Worm (Caenorhabditis elegans) whole organism, L4 larva: ENCODE results near the gene latd-1.

ENCODE experiments used
- Y105C5A.15 ChIP-seq: fragments of 200-800 bp; sonication (Bioruptor generic); IDR thresholded peaks from 2 replicates; pipeline ENCODE4 v1.3.6; 2022; ENCODE audit warnings: missing genetic modification characterization, missing compliant biosample characterization
- Y5F2A.4 ChIP-seq: fragments of 200-800 bp; sonication (Bioruptor generic); optimal IDR thresholded peaks from 2 replicates; lab custom pipeline; 2018; ENCODE audit warnings: mild to moderate bottlenecking, missing genetic modification characterization, missing compliant biosample characterization
- Y75B8A.6 ChIP-seq: fragments of 200-800 bp; sonication (Bioruptor generic); IDR thresholded peaks from 2 replicates; pipeline ENCODE4 v1.3.6; 2022; ENCODE audit warnings: missing genetic modification reagents, missing genetic modification characterization, missing compliant biosample characterization
- ZK337.2 ChIP-seq: fragments of 200-800 bp; sonication (Bioruptor generic); IDR thresholded peaks from 2 replicates; pipeline ENCODE4 v1.3.6; 2022; ENCODE audit warnings: missing genetic modification reagents, missing genetic modification characterization, missing compliant biosample characterization
- aha-1 ChIP-seq: fragments of 150-350 bp; peaks from one replicate; lab custom pipeline; 2014; ENCODE audit warnings: missing biosample characterization, missing genetic modification characterization
- attf-4 ChIP-seq: sonication (generic microtip); optimal IDR thresholded peaks from 3 replicates; lab custom pipeline; 2017; ENCODE audit warnings: missing biosample characterization, missing genetic modification characterization
- ceh-32 ChIP-seq: sonication (generic microtip); optimal IDR thresholded peaks from 2 replicates; lab custom pipeline; 2016; ENCODE audit warnings: mild to moderate bottlenecking, missing genetic modification characterization, missing compliant biosample characterization; ENCODE audit not compliant: poor library complexity
- ces-1 ChIP-seq: fragments of 150-350 bp; sonication (generic microtip); optimal IDR thresholded peaks from 4 replicates; lab custom pipeline; 2014; ENCODE audit warnings: missing biosample characterization, missing genetic modification reagents, missing genetic modification characterization
- cey-2 ChIP-seq: sonication (generic microtip); optimal IDR thresholded peaks from 3 replicates; lab custom pipeline; 2017; ENCODE audit warnings: missing genetic modification characterization, mild to moderate bottlenecking, missing compliant biosample characterization, antibody characterized with exemption, borderline replicate concordance; ENCODE audit not compliant: insufficient read depth
- daf-12 ChIP-seq: fragments of 150-350 bp; optimal IDR thresholded peaks from 2 replicates; lab custom pipeline; 2014; ENCODE audit warnings: missing biosample characterization, missing genetic modification reagents, missing genetic modification characterization
- daf-16 ChIP-seq, 3 experiments: sonication (generic microtip); optimal IDR thresholded peaks; 2 replicates each; lab custom pipeline; 2016 to 2017; ENCODE audit warnings: missing genetic modification characterization in 3 of 3, missing genetic modification reagents in 3 of 3, mild to moderate bottlenecking in 2 of 3, missing compliant biosample characterization in 2 of 3, missing biosample characterization in 1 of 3, moderate library complexity in 1 of 3
- daf-19 ChIP-seq: fragments of 200-800 bp; sonication (Bioruptor generic); conservative IDR thresholded peaks from 2 replicates; pipeline ENCODE4 v1.3.6; 2022; ENCODE audit warnings: missing genetic modification characterization, missing compliant biosample characterization
- fkh-10 ChIP-seq: fragments of 150-350 bp; optimal IDR thresholded peaks from 2 replicates; lab custom pipeline; 2014; ENCODE audit warnings: missing biosample characterization, missing genetic modification reagents, missing genetic modification characterization
- fos-1 ChIP-seq: fragments of 150-350 bp; optimal IDR thresholded peaks from 2 replicates; lab custom pipeline; 2014; ENCODE audit warnings: missing biosample characterization, missing genetic modification characterization
- hif-1 ChIP-seq, 2 experiments: sonication (generic microtip); optimal IDR thresholded peaks; 2 replicates each; lab custom pipeline; 2016 to 2017; ENCODE audit warnings: missing compliant biosample characterization in 2 of 2, missing genetic modification characterization in 2 of 2, missing genetic modification reagents in 2 of 2, missing genotype in 2 of 2, mild to moderate bottlenecking in 1 of 2
- hlh-11 ChIP-seq: fragments of 200-800 bp; sonication (Bioruptor generic); optimal IDR thresholded peaks from 2 replicates; lab custom pipeline; 2018; ENCODE audit warnings: mild to moderate bottlenecking, missing genetic modification characterization, missing compliant biosample characterization
- lin-29 ChIP-seq: fragments of 200-800 bp; sonication (Bioruptor generic); IDR thresholded peaks from 2 replicates; pipeline ENCODE4 v1.3.6; 2022; ENCODE audit warnings: missing genetic modification reagents, missing genetic modification characterization, missing compliant biosample characterization
- lin-39 ChIP-seq: fragments of 150-350 bp; optimal IDR thresholded peaks from 2 replicates; lab custom pipeline; 2014; ENCODE audit warnings: missing biosample characterization, missing genetic modification reagents, missing genetic modification characterization
- madf-5 ChIP-seq, 2 experiments: fragments of 200-800 bp; sonication (Bioruptor generic); IDR thresholded peaks; 2 replicates each; pipeline ENCODE4 v1.3.6; 2022; ENCODE audit warnings: missing compliant biosample characterization in 2 of 2, missing genetic modification characterization in 2 of 2
- mdl-1 ChIP-seq, 2 experiments: fragments of 150-350 bp in 1 of 2; sonication (generic microtip) in 1 of 2; optimal IDR thresholded peaks; 2 replicates each; lab custom pipeline; 2014 to 2017; ENCODE audit warnings: missing biosample characterization in 2 of 2, missing genetic modification characterization in 2 of 2
- mep-1 ChIP-seq: fragments of 150-350 bp; sonication (generic microtip); optimal IDR thresholded peaks from 3 replicates; lab custom pipeline; 2014; ENCODE audit warnings: missing biosample characterization, missing genetic modification characterization
- mxl-3 ChIP-seq: fragments of 200-800 bp; sonication (Bioruptor generic); optimal IDR thresholded peaks from 2 replicates; lab custom pipeline; 2018; ENCODE audit warnings: mild to moderate bottlenecking, missing genetic modification characterization, missing compliant biosample characterization
- nhr-10 ChIP-seq: fragments of 150-350 bp; optimal IDR thresholded peaks from 2 replicates; lab custom pipeline; 2014; ENCODE audit warnings: missing biosample characterization, missing genetic modification characterization
- nhr-11 ChIP-seq: fragments of 150-350 bp; optimal IDR thresholded peaks from 2 replicates; lab custom pipeline; 2014; ENCODE audit warnings: missing biosample characterization, missing genetic modification characterization
- nhr-111 ChIP-seq: fragments of 200-800 bp; sonication (Bioruptor generic); optimal IDR thresholded peaks from 2 replicates; lab custom pipeline; 2018; ENCODE audit warnings: mild to moderate bottlenecking, missing genetic modification characterization, missing compliant biosample characterization
- nhr-25 ChIP-seq: sonication (generic microtip); optimal IDR thresholded peaks from 2 replicates; lab custom pipeline; 2017; ENCODE audit warnings: missing genetic modification characterization, mild to moderate bottlenecking, missing compliant biosample characterization, antibody characterized with exemption, moderate library complexity, borderline replicate concordance; ENCODE audit not compliant: insufficient read depth
- nhr-48 ChIP-seq: sonication (generic microtip); optimal IDR thresholded peaks from 2 replicates; lab custom pipeline; 2016; ENCODE audit warnings: mild to moderate bottlenecking, missing genetic modification characterization, missing compliant biosample characterization
- nhr-6 ChIP-seq: fragments of 150-350 bp; optimal IDR thresholded peaks from 2 replicates; lab custom pipeline; 2014; ENCODE audit warnings: missing biosample characterization, missing genetic modification characterization
- nhr-76 ChIP-seq: fragments of 150-350 bp; optimal IDR thresholded peaks from 2 replicates; lab custom pipeline; 2014; ENCODE audit warnings: missing biosample characterization, missing genetic modification characterization
- pqm-1 ChIP-seq: sonication (generic microtip); optimal IDR thresholded peaks from 2 replicates; lab custom pipeline; 2017; ENCODE audit warnings: missing biosample characterization, missing genetic modification characterization
- rbr-2 ChIP-seq: sonication (generic microtip); optimal IDR thresholded peaks from 2 replicates; lab custom pipeline; 2016; ENCODE audit warnings: missing genotype, missing genetic modification characterization, missing compliant biosample characterization
- skn-1 ChIP-seq: fragments of 150-350 bp; optimal IDR thresholded peaks from 2 replicates; lab custom pipeline; 2014; ENCODE audit warnings: missing biosample characterization, missing genetic modification characterization
- snpc-4 ChIP-seq: fragments of 150-350 bp; optimal IDR thresholded peaks from 2 replicates; lab custom pipeline; 2014; ENCODE audit warnings: missing biosample characterization, missing genetic modification characterization
- spr-1 ChIP-seq: sonication (generic microtip); optimal IDR thresholded peaks from 2 replicates; lab custom pipeline; 2016; ENCODE audit warnings: mild to moderate bottlenecking, missing genetic modification characterization, missing compliant biosample characterization
- zag-1 ChIP-seq: fragments of 150-350 bp; optimal IDR thresholded peaks from 2 replicates; lab custom pipeline; 2014; ENCODE audit warnings: missing biosample characterization, missing genetic modification characterization
- zfp-3 ChIP-seq: fragments of 200-800 bp; sonication (Bioruptor generic); conservative IDR thresholded peaks from 2 replicates; pipeline ENCODE4 v1.3.6; 2022; ENCODE audit warnings: missing genetic modification reagents, missing genetic modification characterization, missing compliant biosample characterization
- ztf-11 ChIP-seq: fragments of 150-350 bp; optimal IDR thresholded peaks from 2 replicates; lab custom pipeline; 2014; ENCODE audit warnings: missing biosample characterization, missing genetic modification characterization

Gene latd-1

DNA sequence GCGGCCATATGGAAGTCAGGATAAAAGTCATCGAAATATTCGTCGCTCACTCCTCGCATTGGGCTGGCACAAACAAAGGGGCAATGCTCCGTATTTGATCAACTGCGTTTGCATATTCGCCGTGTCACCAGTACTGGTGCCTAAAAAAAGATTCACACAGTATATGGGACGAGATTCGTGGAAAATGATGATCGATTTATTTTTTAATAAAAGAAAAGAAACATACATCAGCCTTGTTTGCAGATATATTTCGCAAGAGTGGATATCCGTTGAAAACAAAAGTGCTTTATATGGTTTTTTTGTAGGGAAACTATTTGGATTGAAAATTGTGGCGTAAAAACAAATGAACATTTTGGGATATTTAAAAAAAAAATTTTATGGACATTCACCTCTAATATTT lies at the start of gene latd-1:
Gene latd-1, minus strand, starts transcription at position 101 of the 400 bp plus-strand sequence.
- TF ChIP-seq nhr-6 (tag; lab: Kevin White, UChicago) (no peak), attf-4 (no peak), ceh-32 (tag; lab: Kevin White, UChicago) (no peak), ztf-11 (tag; lab: Kevin White, UChicago) (no peak), pqm-1 (tag; lab: Kevin White, UChicago) (no peak), lin-39 (tag; lab: Kevin White, UChicago) (no peak), daf-19 (GFP tag; lab: Robert Waterston, UW) (no peak), nhr-111 (GFP tag; lab: Kevin White, UChicago) (no peak), hif-1 (tag; optimal IDR thresholded peaks at IDR 0.05; lab: Kevin White, UChicago) (no peak)

DNA sequence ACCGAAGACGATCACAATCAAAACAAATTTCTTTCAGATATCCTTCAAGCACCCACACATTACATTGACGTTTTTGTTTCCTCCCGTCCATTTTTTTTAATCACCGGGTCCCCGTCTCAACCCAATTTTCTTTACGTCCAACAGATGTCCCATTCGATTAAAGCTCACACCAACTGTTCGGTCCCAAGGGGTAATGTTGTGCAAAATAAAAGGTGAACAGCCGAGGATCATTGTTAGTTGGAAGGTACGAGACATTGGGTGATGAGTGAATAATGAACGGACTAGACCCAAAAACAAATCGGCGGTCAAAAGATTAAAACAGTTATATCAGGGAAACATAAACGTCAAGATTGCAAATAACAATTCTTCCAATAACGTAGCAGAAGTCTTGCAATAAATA lies 47.8 kb upstream of the latd-1 start:
- TF ChIP-seq ZK337.2: no peak
- TF ChIP-seq fos-1 (tag; lab: Kevin White, UChicago): no peak
- no peak for TF ChIP-seq ces-1 (GFP tag; lab: Kevin White, UChicago)
- peak; percentile 17 for TF ChIP-seq hlh-11 (tag; lab: Kevin White, UChicago)
- TF ChIP-seq skn-1 (tag; lab: Kevin White, UChicago): no peak
- no peak for TF ChIP-seq snpc-4 (tag; lab: Kevin White, UChicago)
- peak in 1 of 2 experiments; percentile 29 for TF ChIP-seq daf-16 (GFP tag; optimal IDR thresholded peaks at IDR 0.05; lab: Kevin White, UChicago)
- TF ChIP-seq daf-16 (tag; optimal IDR thresholded peaks at IDR 0.05; lab: Kevin White, UChicago): no peak
- no peak for TF ChIP-seq zfp-3 (GFP tag; lab: Robert Waterston, UW)
- no peak for TF ChIP-seq zag-1
- no peak for TF ChIP-seq nhr-48 (tag; lab: Kevin White, UChicago)
- TF ChIP-seq Y105C5A.15 (GFP tag; lab: Robert Waterston, UW): no peak
- no peak for TF ChIP-seq ceh-32 (tag; lab: Kevin White, UChicago)
- peak; percentile 30 for TF ChIP-seq aha-1
- no peak for TF ChIP-seq madf-5 (GFP tag; IDR thresholded peaks at IDR 0.05; lab: Robert Waterston, UW)
- TF ChIP-seq spr-1 (tag; lab: Kevin White, UChicago): no peak
- TF ChIP-seq mep-1: no peak
- TF ChIP-seq mxl-3 (GFP tag; lab: Kevin White, UChicago): no peak

DNA sequence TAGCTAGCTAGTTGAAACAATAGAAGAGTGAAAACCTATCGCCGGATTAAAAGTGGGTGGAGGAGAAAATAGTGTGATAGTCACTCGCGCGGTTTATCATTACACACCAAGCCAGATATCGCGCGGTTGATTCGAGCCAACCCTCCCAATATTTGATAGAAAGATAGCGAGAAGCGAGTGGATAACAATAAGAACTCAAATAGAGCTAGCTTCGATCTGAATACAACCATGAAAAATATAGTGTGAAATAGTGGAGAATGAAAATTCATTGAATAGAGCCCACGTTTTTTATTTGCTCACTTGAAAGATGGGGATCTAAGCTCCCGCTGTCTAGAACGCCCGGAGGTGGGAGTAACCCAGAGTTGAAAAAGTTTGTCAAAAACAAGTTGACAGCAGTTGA lies 47.4 kb upstream of the latd-1 start, which contains the start of gene tnt-3:
Gene tnt-3, minus strand, starts transcription at position 101 of the 400 bp plus-strand sequence.
- TF ChIP-seq lin-29 (GFP tag; lab: Robert Waterston, UW) (no peak), daf-12 (tag; lab: Kevin White, UChicago) (no peak), Y5F2A.4 (no peak), nhr-11 (tag; lab: Kevin White, UChicago) (no peak), daf-19 (GFP tag; lab: Robert Waterston, UW) (no peak), nhr-10 (no peak), nhr-25 (tag; lab: Kevin White, UChicago) (no peak), fkh-10 (GFP tag; lab: Kevin White, UChicago) (no peak), mdl-1 (tag; optimal IDR thresholded peaks at IDR 0.05; lab: Kevin White, UChicago) (no peak), nhr-111 (GFP tag; lab: Kevin White, UChicago) (no peak), cey-2 (tag; lab: Kevin White, UChicago) (no peak), rbr-2 (tag; lab: Kevin White, UChicago) (no peak), Y75B8A.6 (GFP tag; lab: Robert Waterston, UW) (no peak), skn-1 (tag; lab: Kevin White, UChicago) (no peak), nhr-76 (tag; lab: Kevin White, UChicago) (no peak)
